Fruit fly (Drosophila melanogaster) whole organism, embryonic: ENCODE data around the gene CG7742.

Experiments used
- ATbp ChIP-seq: fragments of 200-800 bp; sonication (Bioruptor generic); optimal IDR thresholded peaks from 2 replicates; lab custom pipeline; 2017; ENCODE audit warnings: missing biosample characterization, mild to moderate bottlenecking, missing genetic modification characterization, missing genetic modification reagents
- B-H1 ChIP-seq: fragments of 200-800 bp; sonication (Bioruptor generic); IDR thresholded peaks from 3 replicates; pipeline ENCODE4 v1.3.6; 2022; ENCODE audit warnings: missing biosample characterization, missing genetic modification characterization
- CG11695 ChIP-seq: fragments of 200-800 bp; sonication (Bioruptor generic); IDR thresholded peaks from 3 replicates; pipeline ENCODE4 v1.3.6; 2022; ENCODE audit warnings: missing biosample characterization, missing genetic modification characterization
- CG12391 ChIP-seq: fragments of 200-800 bp; sonication (Bioruptor generic); optimal IDR thresholded peaks from 3 replicates; lab custom pipeline; 2018; ENCODE audit warnings: missing biosample characterization, mild to moderate bottlenecking, missing genetic modification characterization, moderate library complexity
- CG12769 ChIP-seq: fragments of 200-800 bp; sonication (Bioruptor generic); optimal IDR thresholded peaks from 2 replicates; lab custom pipeline; 2019; ENCODE audit warnings: missing biosample characterization, mild to moderate bottlenecking, missing genetic modification characterization, moderate library complexity
- CG13424 ChIP-seq: fragments of 200-800 bp; sonication (Bioruptor generic); optimal IDR thresholded peaks from 2 replicates; lab custom pipeline; 2019; ENCODE audit warnings: missing biosample characterization, mild to moderate bottlenecking, missing genetic modification characterization, moderate library complexity
- CG13775 ChIP-seq: fragments of 200-800 bp; sonication (Bioruptor generic); optimal IDR thresholded peaks from 3 replicates; lab custom pipeline; 2017; ENCODE audit warnings: missing biosample characterization, mild to moderate bottlenecking, missing genetic modification characterization
- CG14050 ChIP-seq: fragments of 200-800 bp; sonication (Bioruptor generic); IDR thresholded peaks from 3 replicates; pipeline ENCODE4 v1.3.6; 2022; ENCODE audit warnings: missing biosample characterization, missing genetic modification characterization
- CG15269 ChIP-seq: fragments of 200-800 bp; sonication (Bioruptor generic); optimal IDR thresholded peaks from 2 replicates; lab custom pipeline; 2018; ENCODE audit warnings: missing biosample characterization, mild to moderate bottlenecking, missing genetic modification characterization, moderate library complexity
- CG15514 ChIP-seq: fragments of 200-800 bp; sonication (Bioruptor generic); optimal IDR thresholded peaks from 3 replicates; lab custom pipeline; 2017; ENCODE audit warnings: missing biosample characterization, missing genetic modification characterization, mild to moderate bottlenecking, moderate library complexity, missing genetic modification reagents
- CG2120 ChIP-seq: fragments of 200-800 bp; sonication (Bioruptor generic); optimal IDR thresholded peaks from 3 replicates; lab custom pipeline; 2016; ENCODE audit warnings: missing biosample characterization, missing genetic modification characterization
- CG33557 ChIP-seq: fragments of 200-800 bp; sonication (Bioruptor generic); optimal IDR thresholded peaks from 2 replicates; lab custom pipeline; 2019; ENCODE audit warnings: missing biosample characterization, mild to moderate bottlenecking, missing genetic modification characterization, moderate library complexity
- CG4404 ChIP-seq: fragments of 200-800 bp; sonication (Bioruptor generic); IDR thresholded peaks from 2 replicates; pipeline ENCODE4 v1.3.6; 2022; ENCODE audit warnings: missing biosample characterization, missing genetic modification characterization
- CG4820 ChIP-seq: fragments of 200-800 bp; sonication (Bioruptor generic); optimal IDR thresholded peaks from 3 replicates; lab custom pipeline; 2016; ENCODE audit warnings: missing biosample characterization, missing genetic modification characterization
- CG6654 ChIP-seq: fragments of 200-800 bp; sonication (Bioruptor generic); optimal IDR thresholded peaks from 2 replicates; lab custom pipeline; 2017; ENCODE audit warnings: missing biosample characterization, mild to moderate bottlenecking, missing genetic modification characterization
- CG6791 ChIP-seq: fragments of 200-800 bp; sonication (Bioruptor generic); IDR thresholded peaks from 3 replicates; pipeline ENCODE4 v1.3.6; 2022; ENCODE audit warnings: missing biosample characterization, missing genetic modification characterization; ENCODE audit not compliant: partially characterized antibody
- CG8290 ChIP-seq, 3 experiments: fragments of 200-800 bp; sonication (Bioruptor generic); optimal IDR thresholded peaks; 2 replicates each; lab custom pipeline; 2016 to 2019; ENCODE audit warnings: missing biosample characterization in 3 of 3, missing genetic modification characterization in 3 of 3, mild to moderate bottlenecking in 2 of 3, moderate library complexity in 1 of 3
- CG8765 ChIP-seq: fragments of 200-800 bp; sonication (Bioruptor generic); IDR thresholded peaks from 2 replicates; pipeline ENCODE4 v1.3.6; 2022; ENCODE audit warnings: missing biosample characterization, missing genetic modification characterization
- CG9727 ChIP-seq: fragments of 200-800 bp; sonication (Bioruptor generic); optimal IDR thresholded peaks from 3 replicates; lab custom pipeline; 2017; ENCODE audit warnings: missing biosample characterization, mild to moderate bottlenecking, missing genetic modification characterization
- CG9932 ChIP-seq: fragments of 200-800 bp; sonication (Bioruptor generic); IDR thresholded peaks from 2 replicates; pipeline ENCODE4 v1.3.6; 2022; ENCODE audit warnings: missing biosample characterization, missing genetic modification characterization
- Dll ChIP-seq: fragments of 200-800 bp; sonication (Bioruptor generic); IDR thresholded peaks from 4 replicates; pipeline ENCODE4 v1.3.6; 2022; ENCODE audit warnings: missing biosample characterization, missing genetic modification characterization; ENCODE audit not compliant: partially characterized antibody
- Doc2 ChIP-seq: fragments of 200-800 bp; sonication (Bioruptor generic); IDR thresholded peaks from 2 replicates; pipeline ENCODE4 v1.3.6; 2022; ENCODE audit warnings: missing biosample characterization, missing genetic modification characterization
- Dp ChIP-seq: fragments of 200-800 bp; sonication (Bioruptor generic); optimal IDR thresholded peaks from 2 replicates; lab custom pipeline; 2018; ENCODE audit warnings: missing biosample characterization, mild to moderate bottlenecking, missing genetic modification characterization, moderate library complexity
- HLH4C ChIP-seq: fragments of 200-800 bp; sonication (Bioruptor generic); IDR thresholded peaks from 3 replicates; pipeline ENCODE4 v1.3.6; 2022; ENCODE audit warnings: missing biosample characterization, missing genetic modification characterization; ENCODE audit not compliant: partially characterized antibody
- Meics ChIP-seq: fragments of 200-800 bp; sonication (Bioruptor generic); optimal IDR thresholded peaks from 2 replicates; lab custom pipeline; 2017; ENCODE audit warnings: missing biosample characterization, mild to moderate bottlenecking, missing genetic modification characterization
- Mrtf ChIP-seq: fragments of 200-800 bp; sonication (Bioruptor generic); IDR thresholded peaks from 3 replicates; pipeline ENCODE4 v1.3.6; 2022; ENCODE audit warnings: missing biosample characterization, missing genetic modification characterization
- NFAT ChIP-seq: fragments of 200-800 bp; sonication (Bioruptor generic); IDR thresholded peaks from 2 replicates; pipeline ENCODE4 v1.3.6; 2022; ENCODE audit warnings: missing biosample characterization, missing genetic modification characterization
- Oaz ChIP-seq: fragments of 200-800 bp; sonication (Bioruptor generic); IDR thresholded peaks from 2 replicates; pipeline ENCODE4 v1.3.6; 2022; ENCODE audit warnings: missing biosample characterization, missing genetic modification characterization
- Poxn ChIP-seq: fragments of 200-800 bp; sonication (Bioruptor generic); IDR thresholded peaks from 2 replicates; pipeline ENCODE4 v1.3.6; 2022; ENCODE audit warnings: missing biosample characterization, missing genetic modification characterization
- Sox102F ChIP-seq: fragments of 200-800 bp; sonication (Bioruptor generic); optimal IDR thresholded peaks from 2 replicates; lab custom pipeline; 2018; ENCODE audit warnings: missing biosample characterization, mild to moderate bottlenecking, missing genetic modification characterization, moderate library complexity
- Xbp1 ChIP-seq: fragments of 200-800 bp; sonication (Bioruptor generic); optimal IDR thresholded peaks from 3 replicates; lab custom pipeline; 2016; ENCODE audit warnings: missing biosample characterization, mild to moderate bottlenecking, missing genetic modification characterization
- ase ChIP-seq: fragments of 200-800 bp; sonication (Bioruptor generic); IDR thresholded peaks from 3 replicates; pipeline ENCODE4 v1.3.6; 2022; ENCODE audit warnings: missing biosample characterization, missing genetic modification characterization
- ash1 ChIP-seq: fragments of 200-800 bp; sonication (Bioruptor generic); optimal IDR thresholded peaks from 2 replicates; lab custom pipeline; 2018; ENCODE audit warnings: missing biosample characterization, mild to moderate bottlenecking, missing genetic modification characterization
- br ChIP-seq: fragments of >200 bp; optimal IDR thresholded peaks from 2 replicates; lab custom pipeline; 2017
- corto ChIP-seq: fragments of 200-800 bp; sonication (Bioruptor generic); optimal IDR thresholded peaks from 2 replicates; lab custom pipeline; 2016; ENCODE audit warnings: missing biosample characterization, mild to moderate bottlenecking, missing genetic modification characterization, moderate library complexity
- exex ChIP-seq: fragments of 200-800 bp; sonication (Bioruptor generic); optimal IDR thresholded peaks from 4 replicates; lab custom pipeline; 2018; ENCODE audit warnings: missing biosample characterization, mild to moderate bottlenecking, missing genetic modification characterization, moderate library complexity
- gcm2 ChIP-seq: fragments of 200-800 bp; sonication (Bioruptor generic); optimal IDR thresholded peaks from 2 replicates; lab custom pipeline; 2016; ENCODE audit warnings: missing biosample characterization, missing genetic modification characterization
- insv ChIP-seq, 2 experiments: fragments of 200-800 bp; sonication (Bioruptor generic); optimal IDR thresholded peaks; 3 replicates each; lab custom pipeline; 2016 to 2018; ENCODE audit warnings: missing biosample characterization in 2 of 2, missing genetic modification characterization in 2 of 2
- lmd ChIP-seq: fragments of 200-800 bp; sonication (Bioruptor generic); IDR thresholded peaks from 2 replicates; pipeline ENCODE4 v1.3.6; 2022; ENCODE audit warnings: missing biosample characterization, missing genetic modification characterization
- luna ChIP-seq: fragments of 200-800 bp; sonication (Bioruptor generic); optimal IDR thresholded peaks from 2 replicates; lab custom pipeline; 2016; ENCODE audit warnings: missing biosample characterization, missing genetic modification characterization
- pan ChIP-seq, 4 experiments: fragments of >200 bp in 3 of 4; fragments of 200-800 bp in 1 of 4; sonication (Bioruptor generic) in 1 of 4; optimal IDR thresholded peaks in 3 of 4; IDR thresholded peaks in 1 of 4; 2 replicates each; pipeline versions ENCODE4 v1.3.6 to Lab custom; 2017 to 2022; ENCODE audit warnings: missing biosample characterization in 2 of 4, missing genetic modification characterization in 2 of 4, mixed read lengths in 1 of 4
- peb ChIP-seq: fragments of 200-800 bp; sonication (Bioruptor generic); IDR thresholded peaks from 2 replicates; pipeline ENCODE4 v1.3.6; 2022; ENCODE audit warnings: missing biosample characterization, missing genetic modification characterization
- pfk ChIP-seq: fragments of 200-800 bp; sonication (Bioruptor generic); optimal IDR thresholded peaks from 2 replicates; lab custom pipeline; 2018; ENCODE audit warnings: missing biosample characterization, mild to moderate bottlenecking, missing genetic modification characterization, moderate library complexity
- prd ChIP-seq, 3 experiments: fragments of >200 bp in 2 of 3; fragments of 200-800 bp in 1 of 3; sonication (Bioruptor generic) in 1 of 3; optimal IDR thresholded peaks in 2 of 3; IDR thresholded peaks in 1 of 3; 2 replicates in 2 of 3; 3 replicates in 1 of 3; pipeline versions ENCODE4 v1.3.6 to Lab custom; 2017 to 2022; ENCODE audit warnings: missing biosample characterization in 1 of 3, missing genetic modification characterization in 1 of 3
- repo ChIP-seq: fragments of 200-800 bp; sonication (Bioruptor generic); optimal IDR thresholded peaks from 2 replicates; lab custom pipeline; 2016; ENCODE audit warnings: missing biosample characterization, missing genetic modification characterization
- row ChIP-seq: fragments of 200-800 bp; sonication (Bioruptor generic); IDR thresholded peaks from 3 replicates; pipeline ENCODE4 v1.3.6; 2022; ENCODE audit warnings: missing biosample characterization, missing genetic modification characterization
- seq ChIP-seq: fragments of 200-800 bp; sonication (Bioruptor generic); IDR thresholded peaks from 2 replicates; pipeline ENCODE4 v1.3.6; 2022; ENCODE audit warnings: missing biosample characterization, missing genetic modification characterization
- slbo ChIP-seq: fragments of 200-800 bp; sonication (Bioruptor generic); IDR thresholded peaks from 2 replicates; pipeline ENCODE4 v1.3.6; 2022; ENCODE audit warnings: missing biosample characterization, missing genetic modification characterization
- ttk ChIP-seq: fragments of 200-800 bp; sonication (Bioruptor generic); IDR thresholded peaks from 2 replicates; pipeline ENCODE4 v2.1.2; 2022; ENCODE audit warnings: missing biosample characterization, missing genetic modification characterization

CG7742 gene

dm6 chr2L:5224724-5225319 lies 9.9 kb upstream of the CG7742 start (continued):
- TF ChIP-seq Dp (GFP tag; lab: Kevin White, UChicago) (no peak), ttk (GFP tag; lab: Robert Waterston, UW) (0 out of 2 replicates have a peak, but pooled peaks have one; percentile 13), luna (GFP tag; lab: Kevin White, UChicago) (no peak), CG9727 (GFP tag; lab: Kevin White, UChicago) (no peak), lmd (GFP tag; lab: Robert Waterston, UW) (no peak; the same call in 1 of the 2 replicates), ash1 (GFP tag; lab: Kevin White, UChicago) (no peak), CG6654 (GFP tag; lab: Kevin White, UChicago) (no peak), prd (optimal IDR thresholded peaks at IDR 0.05; lab: Kevin White, UChicago) (no peak), prd (GFP tag; IDR thresholded peaks at IDR 0.05; lab: Robert Waterston, UW) (0 out of 3 replicates have a peak, but pooled peaks have one; percentile 35), exex (peak; percentile 95), slbo (GFP tag; lab: Robert Waterston, UW) (peak; percentile 53), row (GFP tag; lab: Robert Waterston, UW) (peak; percentile 57; the same call in 2 of the 3 replicates), Doc2 (no peak), NFAT (GFP tag; lab: Robert Waterston, UW) (no peak), B-H1 (no peak), CG13424 (tag; lab: Kevin White, UChicago) (no peak), insv (GFP tag; optimal IDR thresholded peaks at IDR 0.05; lab: Kevin White, UChicago) (no peak), CG15514 (peak; percentile 16), pfk (GFP tag; lab: Kevin White, UChicago) (no peak), ATbp (GFP tag; lab: Kevin White, UChicago) (no peak), CG6791 (GFP tag; lab: Robert Waterston, UW) (no peak), CG14050 (GFP tag; lab: Robert Waterston, UW) (no peak), CG9932 (peak; percentile 56), Mrtf (0 out of 3 replicates have a peak, but pooled peaks have one; percentile 37), CG2120 (GFP tag; lab: Kevin White, UChicago) (peak; percentile 30), gcm2 (GFP tag; lab: Kevin White, UChicago) (no peak), Dll (GFP tag; lab: Robert Waterston, UW) (no peak), CG4820 (no peak), br (lab: Kevin White, UChicago) (no peak), peb (no peak), corto (GFP tag; lab: Kevin White, UChicago) (no peak), Xbp1 (no peak), CG11695 (GFP tag; lab: Robert Waterston, UW) (peak; percentile 19; the same call in 1 of the 3 replicates), Sox102F (GFP tag; lab: Kevin White, UChicago) (no peak), CG13775 (GFP tag; lab: Kevin White, UChicago) (no peak), ase (GFP tag; lab: Robert Waterston, UW) (no peak), seq (no peak), Meics (peak; percentile 34), HLH4C (GFP tag; lab: Robert Waterston, UW) (no peak), pan (optimal IDR thresholded peaks at IDR 0.05; lab: Kevin White, UChicago) (no peak), pan (GFP tag; optimal IDR thresholded peaks at IDR 0.05 in 1 of 2, IDR thresholded peaks at IDR 0.05 in 1 of 2) (peak in 1 of 2 experiments; percentile 30), CG12769 (tag; lab: Kevin White, UChicago) (peak; percentile 19), Poxn (GFP tag; lab: Robert Waterston, UW) (no peak), Oaz (no peak), CG33557 (GFP tag; lab: Kevin White, UChicago) (no peak), CG4404 (GFP tag; lab: Robert Waterston, UW) (no peak), CG12391 (no peak), CG8765 (GFP tag; lab: Robert Waterston, UW) (no peak), CG15269 (tag; lab: Kevin White, UChicago) (peak; percentile 38), CG8290 (GFP tag; optimal IDR thresholded peaks at IDR 0.05; lab: Kevin White, UChicago) (no peak), CG8290 (tag; optimal IDR thresholded peaks at IDR 0.05; lab: Kevin White, UChicago) (peak in 1 of 2 experiments; percentile 66), repo (GFP tag; lab: Kevin White, UChicago) (no peak)
